Fruit fly (Drosophila melanogaster) whole organism: ENCODE measurements around the gene Atg16.

Experiments
- CG8478 ChIP-seq: fragments of >200 bp; optimal IDR thresholded peaks from 2 replicates; lab custom pipeline; 2018; ENCODE audit warnings: inconsistent platforms
- Dll ChIP-seq: fragments of >200 bp; optimal IDR thresholded peaks from 2 replicates; lab custom pipeline; 2017
- EcR ChIP-seq, 2 experiments: fragments of >200 bp; optimal IDR thresholded peaks; 2 replicates each; lab custom pipeline; 2017; ENCODE audit warnings: missing biosample characterization in 2 of 2, missing genetic modification characterization in 2 of 2, missing genetic modification reagents in 2 of 2
- pan ChIP-seq: fragments of >200 bp; optimal IDR thresholded peaks from 2 replicates; lab custom pipeline; 2017
- psq ChIP-seq: fragments of >200 bp; optimal IDR thresholded peaks from 2 replicates; lab custom pipeline; 2017
- usp ChIP-seq: fragments of >200 bp; optimal IDR thresholded peaks from 2 replicates; lab custom pipeline; 2017; ENCODE audit warnings: missing biosample characterization, missing genetic modification characterization, mixed read lengths

The Atg16 gene

dm6 chr3R:29834759-29835709 lies at the start of gene Atg16:
Atg16 (minus strand) TSS chr3R:29835101.
- no peak for TF ChIP-seq Dll
- TF ChIP-seq usp = no peak
- no peak for TF ChIP-seq CG8478
- TF ChIP-seq pan (lab: Kevin White, UChicago) = no peak
- TF ChIP-seq EcR (GFP tag; optimal IDR thresholded peaks at IDR 0.05; lab: Kevin White, UChicago) = no peak
- TF ChIP-seq psq (lab: Kevin White, UChicago) = no peak

DNA sequence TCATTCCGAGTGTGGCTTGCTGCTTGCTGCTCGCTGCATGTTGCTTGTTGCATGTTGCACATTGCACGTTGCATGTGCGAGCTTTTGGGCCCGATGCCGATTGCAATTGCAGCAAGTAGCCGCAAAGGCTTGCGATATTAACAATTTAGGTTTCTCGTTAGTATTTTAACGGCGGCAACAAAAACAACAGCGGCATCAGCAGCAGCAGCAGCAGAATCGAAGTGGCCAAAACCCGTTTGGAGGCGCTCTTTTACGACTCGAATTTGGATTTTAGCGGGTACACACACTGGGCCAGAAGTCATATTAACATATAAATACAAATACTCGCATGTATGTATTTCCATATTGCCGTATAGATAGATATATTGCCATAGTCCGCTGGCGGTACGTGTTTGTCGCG lies 45.4 kb upstream of the Atg16 start:
- no peak for TF ChIP-seq usp
- no peak for TF ChIP-seq psq (lab: Kevin White, UChicago)
- no peak for TF ChIP-seq Dll
- TF ChIP-seq pan (lab: Kevin White, UChicago) = no peak
- no peak for TF ChIP-seq EcR (GFP tag; optimal IDR thresholded peaks at IDR 0.05; lab: Kevin White, UChicago)
- TF ChIP-seq CG8478 = no peak

DNA sequence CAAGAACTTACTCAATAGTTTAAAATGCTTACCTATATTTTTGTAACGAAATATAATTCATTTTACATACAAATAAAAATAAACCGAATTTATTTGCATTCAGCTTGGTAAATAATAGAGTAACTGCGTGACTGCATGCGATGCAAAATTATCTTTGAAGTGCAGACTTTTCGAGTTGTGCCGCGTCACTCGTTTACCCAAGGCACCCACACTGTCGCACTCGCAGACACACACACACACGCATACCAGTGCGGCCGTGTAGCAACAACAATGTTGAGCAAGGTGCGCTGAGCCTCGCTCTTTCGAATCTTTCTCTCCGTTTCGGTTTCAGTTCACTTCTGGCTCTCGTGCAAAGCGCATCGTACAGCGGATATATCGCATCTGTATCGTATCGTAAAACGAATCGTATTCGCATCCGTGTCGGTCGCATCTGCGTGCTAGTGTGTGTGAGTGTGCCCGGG lies 41.9 kb upstream of the Atg16 start, which contains the start of gene CG31038:
Gene CG31038, plus strand, starts transcription at position 327 of the 461 bp plus-strand sequence.
- TF ChIP-seq CG8478 = no peak
- TF ChIP-seq Dll = no peak
- TF ChIP-seq usp = no peak
- no peak for TF ChIP-seq EcR (GFP tag; optimal IDR thresholded peaks at IDR 0.05; lab: Kevin White, UChicago)
- no peak for TF ChIP-seq psq (lab: Kevin White, UChicago)
- TF ChIP-seq pan (lab: Kevin White, UChicago) = no peak

- TF ChIP-seq EcR (GFP tag; optimal IDR thresholded peaks at IDR 0.05; lab: Kevin White, UChicago) (no peak), psq (lab: Kevin White, UChicago) (no peak), CG8478 (no peak), pan (lab: Kevin White, UChicago) (no peak), usp (no peak), Dll (no peak)
Observed at dm6 chr3R:29876232-29876631, 41.3 kb upstream of the Atg16 start.

DNA sequence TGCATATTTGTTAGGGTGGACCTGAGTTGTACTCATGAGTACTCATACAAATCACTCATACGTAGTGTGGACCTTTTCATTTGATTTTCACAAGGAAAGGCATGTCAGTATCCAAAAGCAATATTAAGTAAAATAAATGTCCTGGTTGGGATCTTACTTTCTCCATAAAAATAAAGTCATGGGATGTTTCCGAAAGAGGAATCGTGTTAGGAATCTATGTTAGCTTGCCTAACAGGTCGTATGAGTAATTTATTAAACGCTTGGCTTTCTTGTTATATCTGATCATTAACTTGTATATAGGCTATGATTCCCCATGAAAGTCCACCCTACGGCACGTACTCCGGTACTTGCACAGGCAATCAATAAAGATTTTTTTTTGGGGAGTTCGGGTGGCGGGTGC lies 40.9 kb upstream of the Atg16 start:
- TF ChIP-seq pan (lab: Kevin White, UChicago) (no peak), Dll (no peak), CG8478 (no peak), psq (lab: Kevin White, UChicago) (no peak), EcR (GFP tag; optimal IDR thresholded peaks at IDR 0.05; lab: Kevin White, UChicago) (no peak), usp (no peak)

- TF ChIP-seq EcR (GFP tag; optimal IDR thresholded peaks at IDR 0.05; lab: Kevin White, UChicago) (no peak), CG8478 (no peak), pan (lab: Kevin White, UChicago) (no peak), psq (lab: Kevin White, UChicago) (no peak), usp (no peak), Dll (no peak)
Observed at dm6 chr3R:29869350-29869688, 34.4 kb upstream of the Atg16 start, which contains the start of gene CG34133. CG34133 (plus strand) TSS chr3R:29869365.

- TF ChIP-seq usp (no peak), EcR (GFP tag; optimal IDR thresholded peaks at IDR 0.05; lab: Kevin White, UChicago) (no peak), Dll (no peak), psq (lab: Kevin White, UChicago) (no peak), pan (lab: Kevin White, UChicago) (no peak), CG8478 (no peak)
Observed at dm6 chr3R:29868676-29869349, 33.9 kb upstream of the Atg16 start, which contains the start of gene Zip99C. Zip99C (minus strand) TSS chr3R:29868895.

DNA sequence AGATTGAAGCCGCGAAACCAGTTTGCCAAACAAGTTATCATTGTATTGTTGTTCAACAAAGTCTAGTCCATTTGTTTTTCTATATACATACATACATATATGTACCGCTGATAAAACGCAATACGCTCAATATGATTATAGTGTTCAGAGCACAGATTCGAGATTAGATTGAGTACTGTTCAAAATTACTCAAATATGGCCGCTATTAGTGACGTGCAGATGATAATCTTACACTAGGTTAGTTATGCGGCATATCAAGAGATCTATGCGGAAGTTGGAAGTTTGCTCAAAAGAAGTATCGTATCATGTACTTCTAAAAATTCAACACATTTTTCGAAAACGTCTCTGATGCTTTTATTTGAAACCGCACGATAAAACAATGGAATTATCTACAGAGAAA lies 33.0 kb upstream of the Atg16 start:
- no peak for TF ChIP-seq psq (lab: Kevin White, UChicago)
- no peak for TF ChIP-seq EcR (GFP tag; optimal IDR thresholded peaks at IDR 0.05; lab: Kevin White, UChicago)
- TF ChIP-seq pan (lab: Kevin White, UChicago) = no peak
- no peak for TF ChIP-seq Dll
- TF ChIP-seq usp = no peak
- no peak for TF ChIP-seq CG8478

dm6 chr3R:29867470-29867869 lies 32.6 kb upstream of the Atg16 start:
- no peak for TF ChIP-seq psq (lab: Kevin White, UChicago)
- TF ChIP-seq EcR (GFP tag; optimal IDR thresholded peaks at IDR 0.05; lab: Kevin White, UChicago) = no peak
- no peak for TF ChIP-seq pan (lab: Kevin White, UChicago)
- no peak for TF ChIP-seq CG8478
- no peak for TF ChIP-seq usp
- TF ChIP-seq Dll = no peak

- TF ChIP-seq usp (no peak), EcR (GFP tag; optimal IDR thresholded peaks at IDR 0.05; lab: Kevin White, UChicago) (no peak), CG8478 (no peak), pan (lab: Kevin White, UChicago) (no peak), Dll (no peak), psq (lab: Kevin White, UChicago) (no peak)
Observed at dm6 chr3R:29866706-29867105, 31.8 kb upstream of the Atg16 start.

dm6 chr3R:29862795-29863194 lies 27.9 kb upstream of the Atg16 start:
- TF ChIP-seq Dll = no peak

dm6 chr3R:29861432-29862249 lies 26.7 kb upstream of the Atg16 start, which contains the start of the genes CG15514 and RpS8:
CG15514 (minus strand) TSS chr3R:29861494.
RpS8 (plus strand) TSS chr3R:29861582.
- TF ChIP-seq EcR (GFP tag; optimal IDR thresholded peaks at IDR 0.05; lab: Kevin White, UChicago) (no peak), CG8478 (no peak), usp (no peak), pan (lab: Kevin White, UChicago) (no peak), Dll (no peak), psq (lab: Kevin White, UChicago) (no peak)
